Worm (Caenorhabditis elegans): ENCODE data around the gene F14H8.8.

DNA sequence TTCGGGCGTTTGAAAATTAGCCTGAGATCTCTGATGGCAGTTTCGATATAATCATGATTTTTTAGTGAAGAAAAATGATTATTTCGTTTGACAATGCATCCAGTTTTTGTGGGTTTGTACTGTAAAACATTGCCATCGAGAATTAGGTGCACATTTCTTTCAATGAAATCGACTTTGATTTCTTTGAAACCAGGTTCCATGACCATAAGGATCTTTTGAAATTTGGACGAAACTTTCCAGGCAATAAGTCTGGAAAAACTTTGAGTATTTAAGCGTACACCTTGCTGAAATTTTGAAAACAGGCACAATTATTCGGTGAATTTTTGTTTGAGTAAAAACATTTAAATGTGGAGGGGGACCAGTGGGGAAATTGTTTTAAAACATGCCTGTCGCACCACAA is 22.5 kb downstream of the F14H8.8 start:
- TF ChIP-seq nhr-237 (tag; optimal IDR thresholded peaks at IDR 0.05) (no peak), unc-39 (tag; optimal IDR thresholded peaks at IDR 0.05) (no peak), ztf-11 (tag; optimal IDR thresholded peaks at IDR 0.05) (no peak), bed-3 (GFP tag; optimal IDR thresholded peaks at IDR 0.05) (no peak)

Data from whole organism, mixed stage, embryonic.